Worm (Caenorhabditis elegans) whole organism, late embryonic: ENCODE data around the gene cgh-1.

Source experiments
- ceh-22 ChIP-seq: sonication (generic microtip); optimal IDR thresholded peaks from 2 replicates; lab custom pipeline; 2017; ENCODE audit warnings: missing biosample characterization, missing genetic modification characterization
- dmd-4 ChIP-seq: sonication (generic microtip); optimal IDR thresholded peaks from 2 replicates; lab custom pipeline; 2016; ENCODE audit warnings: borderline replicate concordance, missing genetic modification characterization, missing compliant biosample characterization
- hlh-13 ChIP-seq: fragments of 200-800 bp; sonication (Bioruptor generic); optimal IDR thresholded peaks from 2 replicates; lab custom pipeline; 2018; ENCODE audit warnings: mild to moderate bottlenecking, missing genetic modification characterization, missing compliant biosample characterization
- lin-11 ChIP-seq: fragments of 200-800 bp; sonication (Bioruptor generic); optimal IDR thresholded peaks from 2 replicates; lab custom pipeline; 2018; ENCODE audit warnings: mild to moderate bottlenecking, missing genetic modification characterization, missing compliant biosample characterization
- nhr-11 ChIP-seq: fragments of 150-350 bp; optimal IDR thresholded peaks from 2 replicates; lab custom pipeline; 2014; ENCODE audit warnings: missing biosample characterization, missing genetic modification characterization
- pha-4 ChIP-seq: fragments of 150-350 bp; optimal IDR thresholded peaks from 2 replicates; lab custom pipeline; 2018; ENCODE audit warnings: missing biosample characterization, missing genetic modification reagents, missing genetic modification characterization
- rnt-1 ChIP-seq: sonication (generic microtip); optimal IDR thresholded peaks from 2 replicates; lab custom pipeline; 2016; ENCODE audit warnings: missing genetic modification characterization, missing compliant biosample characterization

- TF ChIP-seq nhr-11 (no peak), pha-4 (tag; lab: Kevin White, UChicago) (no peak), lin-11 (no peak), dmd-4 (tag; lab: Kevin White, UChicago) (no peak), rnt-1 (no peak), hlh-13 (GFP tag; lab: Kevin White, UChicago) (no peak), ceh-22 (tag; lab: Kevin White, UChicago) (no peak)
These were observed 34.1 kb downstream of the cgh-1 start, which contains the start of gene H14A12.3 for ce11 chrIII:7463438-7464008.
